Worm (Caenorhabditis elegans) whole organism, young adult: ENCODE data around the gene pals-16.

Source experiments
- F22D6.2 ChIP-seq: sonication (generic microtip); optimal IDR thresholded peaks from 2 replicates; lab custom pipeline; 2016; ENCODE audit warnings: mild to moderate bottlenecking, missing genetic modification characterization, missing compliant biosample characterization
- F49E8.2 ChIP-seq: sonication (generic microtip); optimal IDR thresholded peaks from 3 replicates; lab custom pipeline; 2017; ENCODE audit warnings: missing genetic modification characterization, mild to moderate bottlenecking, missing compliant biosample characterization, antibody characterized with exemption, moderate library complexity; ENCODE audit not compliant: insufficient read depth
- F55B11.4 ChIP-seq: sonication (generic microtip); optimal IDR thresholded peaks from 2 replicates; lab custom pipeline; 2016; ENCODE audit warnings: missing compliant biosample characterization, missing genetic modification characterization, borderline replicate concordance; ENCODE audit not compliant: insufficient read depth
- nfyb-1 ChIP-seq: fragments of 200-800 bp; sonication (Bioruptor generic); IDR thresholded peaks from 2 replicates; pipeline ENCODE4 v1.3.6; 2022; ENCODE audit warnings: missing genetic modification reagents, missing genetic modification characterization, missing compliant biosample characterization
- nhr-90 ChIP-seq: sonication (generic microtip); optimal IDR thresholded peaks from 2 replicates; lab custom pipeline; 2016; ENCODE audit warnings: missing genotype, mild to moderate bottlenecking, missing genetic modification characterization, missing compliant biosample characterization
- unc-130 ChIP-seq: sonication (generic microtip); optimal IDR thresholded peaks from 2 replicates; lab custom pipeline; 2016; ENCODE audit warnings: missing genetic modification reagents, missing genetic modification characterization, missing compliant biosample characterization

ce11 chrIII:1429920-1430437 lies 30.2 kb downstream of the pals-16 start:
- no peak for TF ChIP-seq F49E8.2 (tag; lab: Kevin White, UChicago)
- TF ChIP-seq nfyb-1 (GFP tag; lab: Robert Waterston, UW): no peak
- TF ChIP-seq F22D6.2: no peak
- no peak for TF ChIP-seq nhr-90 (tag; lab: Kevin White, UChicago)
- no peak for TF ChIP-seq unc-130 (GFP tag; lab: Kevin White, UChicago)
- no peak for TF ChIP-seq F55B11.4 (tag; lab: Kevin White, UChicago)
